Worm (Caenorhabditis elegans): Measurements from ENCODE around the gene F13D12.3.

DNA sequence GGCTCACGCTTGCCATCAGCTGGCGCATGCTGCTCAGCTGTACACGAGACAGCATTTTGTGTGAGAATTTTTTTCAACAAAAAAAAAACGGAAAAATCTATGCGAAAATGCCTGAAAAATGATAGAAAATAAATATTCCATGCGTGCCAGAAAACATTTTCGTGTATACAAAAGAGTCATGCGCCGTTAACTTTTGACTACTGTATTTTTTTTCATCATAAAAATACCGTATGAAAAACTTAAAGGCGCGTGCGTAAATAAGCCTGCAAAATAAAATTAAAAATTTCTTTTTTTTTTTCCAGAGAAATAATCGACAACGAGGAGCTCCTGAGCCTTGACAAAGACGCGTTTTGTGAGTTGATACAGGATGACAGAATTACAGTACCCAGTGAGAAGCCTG lies 30.3 kb upstream of the F13D12.3 start:
- TF ChIP-seq ceh-9 (tag; optimal IDR thresholded peaks at IDR 0.05) (no peak), fkh-10 (GFP tag; optimal IDR thresholded peaks at IDR 0.05) (no peak), ztf-11 (tag; optimal IDR thresholded peaks at IDR 0.05) (no peak), pha-4 (tag; optimal IDR thresholded peaks at IDR 0.05) (no peak), unc-62 (GFP tag; optimal IDR thresholded peaks at IDR 0.05) (no peak), nhr-77 (tag; optimal IDR thresholded peaks at IDR 0.05) (no peak), egl-27 (tag; optimal IDR thresholded peaks at IDR 0.05) (no peak), nhr-67 (tag; optimal IDR thresholded peaks at IDR 0.05) (no peak), lin-15B (tag; optimal IDR thresholded peaks at IDR 0.05) (no peak), egl-5 (tag; optimal IDR thresholded peaks at IDR 0.05) (no peak), skn-1 (tag; optimal IDR thresholded peaks at IDR 0.05) (no peak), tbx-2 (tag; optimal IDR thresholded peaks at IDR 0.05) (no peak), elt-3 (tag; optimal IDR thresholded peaks at IDR 0.05) (no peak), nhr-43 (tag; optimal IDR thresholded peaks at IDR 0.05; ENCODE audit: poor library complexity, severe bottlenecking) (no peak)

All from whole organism, L3 larva.